Fruit fly (Drosophila melanogaster) whole organism, embryonic: ENCODE results near the gene CG5521.

ENCODE experiments used
- B-H1 ChIP-seq: fragments of 200-800 bp; sonication (Bioruptor generic); IDR thresholded peaks from 3 replicates; pipeline ENCODE4 v1.3.6; 2022; ENCODE audit warnings: missing biosample characterization, missing genetic modification characterization
- CG10147 ChIP-seq: fragments of 200-800 bp; sonication (Bioruptor generic); optimal IDR thresholded peaks from 2 replicates; lab custom pipeline; 2019; ENCODE audit warnings: missing biosample characterization, mild to moderate bottlenecking, missing genetic modification characterization, moderate library complexity
- CG10959 ChIP-seq: fragments of 200-800 bp; sonication (Bioruptor generic); IDR thresholded peaks from 2 replicates; pipeline ENCODE4 v1.3.6; 2022; ENCODE audit warnings: missing biosample characterization, missing genetic modification characterization
- CG11456 ChIP-seq: fragments of 200-800 bp; sonication (Bioruptor generic); IDR thresholded peaks from 3 replicates; pipeline ENCODE4 v1.3.6; 2022; ENCODE audit warnings: missing biosample characterization, missing genetic modification characterization
- CG1233 ChIP-seq: fragments of 200-800 bp; sonication (Bioruptor generic); optimal IDR thresholded peaks from 4 replicates; lab custom pipeline; 2018; ENCODE audit warnings: missing biosample characterization, mild to moderate bottlenecking, missing genetic modification characterization
- CG14965 ChIP-seq: fragments of 200-800 bp; sonication (Bioruptor generic); optimal IDR thresholded peaks from 2 replicates; lab custom pipeline; 2016; ENCODE audit warnings: missing biosample characterization, missing genetic modification characterization, borderline replicate concordance
- CG16813 ChIP-seq: fragments of 200-800 bp; sonication (Bioruptor generic); IDR thresholded peaks from 3 replicates; pipeline ENCODE4 v1.3.6; 2022; ENCODE audit warnings: missing biosample characterization, missing genetic modification characterization; ENCODE audit not compliant: partially characterized antibody
- CG18011 ChIP-seq: fragments of 200-800 bp; sonication (Bioruptor generic); optimal IDR thresholded peaks from 2 replicates; lab custom pipeline; 2017; ENCODE audit warnings: missing biosample characterization, missing genetic modification characterization, mild to moderate bottlenecking, moderate library complexity, missing genotype
- CG18262 ChIP-seq: fragments of 200-800 bp; optimal IDR thresholded peaks from 3 replicates; lab custom pipeline; 2019; ENCODE audit warnings: missing biosample characterization, mild to moderate bottlenecking, missing genetic modification characterization, moderate library complexity
- CG3163 ChIP-seq: fragments of 200-800 bp; sonication (Bioruptor generic); optimal IDR thresholded peaks from 3 replicates; lab custom pipeline; 2016; ENCODE audit warnings: missing biosample characterization, missing genetic modification characterization
- CG3726 ChIP-seq: fragments of 200-800 bp; sonication (Bioruptor generic); IDR thresholded peaks from 3 replicates; pipeline ENCODE4, ENCODE4 v1.3.6; 2022; ENCODE audit warnings: missing biosample characterization, missing genetic modification characterization
- CG3838 ChIP-seq: fragments of 200-800 bp; sonication (Bioruptor generic); optimal IDR thresholded peaks from 3 replicates; lab custom pipeline; 2016; ENCODE audit warnings: missing biosample characterization, missing genetic modification characterization
- CG5245 ChIP-seq: fragments of 200-800 bp; sonication (Bioruptor generic); optimal IDR thresholded peaks from 3 replicates; lab custom pipeline; 2016; ENCODE audit warnings: missing biosample characterization, missing genetic modification characterization
- CG6272 ChIP-seq: fragments of 200-800 bp; sonication (Bioruptor generic); IDR thresholded peaks from 2 replicates; pipeline ENCODE4 v1.3.6; 2022; ENCODE audit warnings: missing biosample characterization, missing genetic modification characterization
- CG8765 ChIP-seq: fragments of 200-800 bp; sonication (Bioruptor generic); IDR thresholded peaks from 2 replicates; pipeline ENCODE4 v1.3.6; 2022; ENCODE audit warnings: missing biosample characterization, missing genetic modification characterization
- CG9437 ChIP-seq: fragments of 200-800 bp; sonication (Bioruptor generic); optimal IDR thresholded peaks from 2 replicates; lab custom pipeline; 2018; ENCODE audit warnings: missing biosample characterization, mild to moderate bottlenecking, missing genetic modification characterization
- CG9932 ChIP-seq: fragments of 200-800 bp; sonication (Bioruptor generic); IDR thresholded peaks from 2 replicates; pipeline ENCODE4 v1.3.6; 2022; ENCODE audit warnings: missing biosample characterization, missing genetic modification characterization
- D19A ChIP-seq: fragments of 200-800 bp; optimal IDR thresholded peaks from 3 replicates; lab custom pipeline; 2019; ENCODE audit warnings: missing biosample characterization, mild to moderate bottlenecking, missing genetic modification characterization, moderate library complexity
- Dad ChIP-seq: fragments of 200-800 bp; sonication (Bioruptor generic); optimal IDR thresholded peaks from 3 replicates; lab custom pipeline; 2016; ENCODE audit warnings: missing biosample characterization, missing genetic modification characterization
- Dfd ChIP-seq, 2 experiments: fragments of >200 bp; optimal IDR thresholded peaks; 2 replicates each; lab custom pipeline; 2017; ENCODE audit warnings: missing biosample characterization in 2 of 2, missing genetic modification characterization in 2 of 2
- Dip3 ChIP-seq: fragments of 200-800 bp; sonication (Bioruptor generic); optimal IDR thresholded peaks from 3 replicates; lab custom pipeline; 2016; ENCODE audit warnings: missing biosample characterization, missing genetic modification characterization
- Doc2 ChIP-seq: fragments of 200-800 bp; sonication (Bioruptor generic); IDR thresholded peaks from 2 replicates; pipeline ENCODE4 v1.3.6; 2022; ENCODE audit warnings: missing biosample characterization, missing genetic modification characterization
- E2f2 ChIP-seq: fragments of 200-800 bp; sonication (Bioruptor generic); IDR thresholded peaks from 2 replicates; pipeline ENCODE4 v1.3.6; 2022; ENCODE audit warnings: missing biosample characterization, missing genetic modification characterization
- Hr3 ChIP-seq: fragments of 200-800 bp; sonication (Bioruptor generic); optimal IDR thresholded peaks from 3 replicates; lab custom pipeline; 2016; ENCODE audit warnings: missing biosample characterization, missing genetic modification characterization
- Hr78 ChIP-seq, 2 experiments: fragments of 200-800 bp in 1 of 2; fragments of >200 bp in 1 of 2; sonication (Bioruptor generic) in 1 of 2; optimal IDR thresholded peaks; 2 replicates each; lab custom pipeline; 2017 to 2019; ENCODE audit warnings: missing biosample characterization in 2 of 2, missing genetic modification characterization in 2 of 2, mild to moderate bottlenecking in 1 of 2, moderate library complexity in 1 of 2
- NC2α ChIP-seq: fragments of 200-800 bp; sonication (Bioruptor generic); optimal IDR thresholded peaks from 2 replicates; lab custom pipeline; 2016; ENCODE audit warnings: missing biosample characterization, missing genetic modification characterization
- Sox100B ChIP-seq: fragments of 200-800 bp; sonication (Bioruptor generic); optimal IDR thresholded peaks from 3 replicates; lab custom pipeline; 2018; ENCODE audit warnings: missing biosample characterization, mild to moderate bottlenecking, missing genetic modification characterization
- Trl ChIP-seq, 3 experiments: fragments of >200 bp in 2 of 3; fragments of 200-800 bp in 1 of 3; sonication (Bioruptor generic) in 1 of 3; optimal IDR thresholded peaks; 2 replicates in 1 of 3; 3 replicates in 2 of 3; lab custom pipeline; 2016 to 2017; ENCODE audit warnings: missing biosample characterization in 1 of 3, missing genetic modification characterization in 1 of 3
- al ChIP-seq: fragments of 200-800 bp; sonication (Bioruptor generic); IDR thresholded peaks from 2 replicates; pipeline ENCODE4 v1.3.6; 2022; ENCODE audit warnings: missing biosample characterization, missing genetic modification characterization
- bigmax ChIP-seq: fragments of 200-800 bp; sonication (Bioruptor generic); optimal IDR thresholded peaks from 2 replicates; lab custom pipeline; 2018; ENCODE audit warnings: missing biosample characterization, mild to moderate bottlenecking, missing genetic modification characterization
- cato ChIP-seq: fragments of 200-800 bp; sonication (Bioruptor generic); optimal IDR thresholded peaks from 2 replicates; lab custom pipeline; 2016; ENCODE audit warnings: missing biosample characterization, missing genetic modification characterization, borderline replicate concordance
- disco-r ChIP-seq: fragments of 200-800 bp; sonication (Bioruptor generic); optimal IDR thresholded peaks from 2 replicates; lab custom pipeline; 2016; ENCODE audit warnings: missing biosample characterization, missing genetic modification characterization
- hkb ChIP-seq, 2 experiments: fragments of 200-800 bp in 1 of 2; fragments of >200 bp in 1 of 2; sonication (Bioruptor generic) in 1 of 2; IDR thresholded peaks in 1 of 2; optimal IDR thresholded peaks in 1 of 2; 2 replicates each; pipeline versions ENCODE4 v1.3.6 to Lab custom; 2017 to 2022; ENCODE audit warnings: missing biosample characterization in 1 of 2, missing genetic modification characterization in 1 of 2
- jumu ChIP-seq: fragments of 200-800 bp; sonication (Bioruptor generic); optimal IDR thresholded peaks from 3 replicates; lab custom pipeline; 2016; ENCODE audit warnings: missing biosample characterization, missing genetic modification characterization
- kni ChIP-seq: fragments of 200-800 bp; sonication (Bioruptor generic); optimal IDR thresholded peaks from 3 replicates; lab custom pipeline; 2017; ENCODE audit warnings: mild to moderate bottlenecking, missing biosample characterization, missing genetic modification reagents, missing genetic modification characterization
- pb ChIP-seq: fragments of 200-800 bp; sonication (Bioruptor generic); optimal IDR thresholded peaks from 3 replicates; lab custom pipeline; 2016; ENCODE audit warnings: missing biosample characterization, missing genetic modification characterization
- pzg ChIP-seq: fragments of 200-800 bp; sonication (Bioruptor generic); optimal IDR thresholded peaks from 3 replicates; lab custom pipeline; 2018; ENCODE audit warnings: missing biosample characterization, mild to moderate bottlenecking, missing genetic modification characterization, moderate library complexity
- row ChIP-seq: fragments of 200-800 bp; sonication (Bioruptor generic); IDR thresholded peaks from 3 replicates; pipeline ENCODE4 v1.3.6; 2022; ENCODE audit warnings: missing biosample characterization, missing genetic modification characterization
- scrt ChIP-seq: fragments of 200-800 bp; sonication (Bioruptor generic); optimal IDR thresholded peaks from 2 replicates; lab custom pipeline; 2018; ENCODE audit warnings: missing biosample characterization, mild to moderate bottlenecking, missing genetic modification characterization, moderate library complexity
- sens ChIP-seq: fragments of 200-800 bp; sonication (Bioruptor generic); peaks from one replicate; lab custom pipeline; 2016; ENCODE audit warnings: missing biosample characterization, missing genetic modification characterization
- seq ChIP-seq: fragments of 200-800 bp; sonication (Bioruptor generic); IDR thresholded peaks from 2 replicates; pipeline ENCODE4 v1.3.6; 2022; ENCODE audit warnings: missing biosample characterization, missing genetic modification characterization
- shn ChIP-seq: fragments of 200-800 bp; sonication (Bioruptor generic); optimal IDR thresholded peaks from 3 replicates; lab custom pipeline; 2016; ENCODE audit warnings: missing biosample characterization, missing genetic modification characterization
- sisA ChIP-seq: fragments of 200-800 bp; sonication (Bioruptor generic); IDR thresholded peaks from 2 replicates; pipeline ENCODE4 v1.3.6; 2022; ENCODE audit warnings: missing biosample characterization, missing genetic modification characterization
- slou ChIP-seq: fragments of 200-800 bp; sonication (Bioruptor generic); optimal IDR thresholded peaks from 3 replicates; lab custom pipeline; 2016; ENCODE audit warnings: missing biosample characterization, missing genetic modification characterization
- sob ChIP-seq: fragments of 200-800 bp; sonication (Bioruptor generic); IDR thresholded peaks from 2 replicates; pipeline ENCODE4 v1.3.6; 2022; ENCODE audit warnings: missing biosample characterization, missing genetic modification characterization
- sqz ChIP-seq: fragments of 200-800 bp; sonication (Bioruptor generic); optimal IDR thresholded peaks from 3 replicates; lab custom pipeline; 2018; ENCODE audit warnings: missing biosample characterization, mild to moderate bottlenecking, missing genetic modification characterization
- sr ChIP-seq: fragments of 200-800 bp; sonication (Bioruptor generic); IDR thresholded peaks from 3 replicates; pipeline ENCODE4 v1.3.6; 2022; ENCODE audit warnings: missing biosample characterization, missing genetic modification characterization
- sug ChIP-seq: fragments of 200-800 bp; optimal IDR thresholded peaks from 2 replicates; lab custom pipeline; 2019; ENCODE audit warnings: missing biosample characterization, mild to moderate bottlenecking, missing genetic modification characterization, moderate library complexity
- wek ChIP-seq: fragments of 200-800 bp; sonication (Bioruptor generic); optimal IDR thresholded peaks from 3 replicates; lab custom pipeline; 2018; ENCODE audit warnings: missing biosample characterization, mild to moderate bottlenecking, missing genetic modification characterization, moderate library complexity
- yki ChIP-seq: fragments of >200 bp; optimal IDR thresholded peaks from 3 replicates; lab custom pipeline; 2018

Gene CG5521

DNA sequence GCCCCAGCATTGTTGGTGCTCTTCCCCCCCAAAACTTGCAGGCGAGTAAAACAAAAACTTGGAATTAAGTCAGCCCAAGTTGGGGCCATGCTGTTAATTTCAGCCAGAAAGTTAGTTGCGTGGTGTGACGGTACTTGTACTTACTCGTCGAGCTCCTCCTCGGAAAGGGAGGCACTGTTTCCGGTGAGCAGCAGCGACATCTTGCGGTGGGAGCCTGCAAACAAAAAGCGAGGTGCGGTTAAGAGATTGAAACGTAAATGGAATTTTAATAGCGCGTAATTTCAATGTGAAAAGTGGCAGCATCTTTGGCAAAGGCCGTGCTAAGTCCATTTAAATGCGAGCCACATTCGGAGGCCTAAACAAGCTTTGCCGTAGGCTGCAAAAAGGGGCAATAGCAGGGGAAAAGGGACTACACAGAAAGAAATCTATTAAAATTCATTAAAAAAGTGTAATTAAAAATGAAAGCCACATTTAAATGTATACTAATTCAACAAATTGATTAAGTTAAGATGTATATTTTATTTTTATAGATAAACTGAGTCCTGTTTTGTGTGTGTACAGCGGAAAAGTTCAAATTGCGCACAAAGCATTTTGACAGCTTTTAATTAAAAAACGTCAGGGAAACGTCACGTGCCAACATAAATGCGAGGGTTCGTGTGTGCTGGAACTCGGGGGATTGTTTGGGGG is 10.2 kb upstream of the CG5521 start (continued):
- TF ChIP-seq CG3726 (GFP tag; lab: Robert Waterston, UW) = no peak
- TF ChIP-seq slou = no peak
- no peak for TF ChIP-seq CG16813 (GFP tag; lab: Robert Waterston, UW)
- TF ChIP-seq Doc2 (GFP tag; lab: Robert Waterston, UW) = no peak
- TF ChIP-seq pb (GFP tag; lab: Kevin White, UChicago) = peak; percentile 25
- TF ChIP-seq Sox100B (GFP tag; lab: Kevin White, UChicago) = no peak
- TF ChIP-seq pzg (GFP tag; lab: Kevin White, UChicago) = no peak
- peak; percentile 62 for TF ChIP-seq sens
- peak; percentile 21; the same call in 1 of the 3 replicates for TF ChIP-seq row
- no peak for TF ChIP-seq jumu (GFP tag; lab: Kevin White, UChicago)
- 0 out of 2 replicates have a peak, but pooled peaks have one; percentile 20 for TF ChIP-seq seq (GFP tag; lab: Robert Waterston, UW)
- TF ChIP-seq CG1233 (GFP tag; lab: Kevin White, UChicago) = peak; percentile 21
- TF ChIP-seq Dad (GFP tag; lab: Kevin White, UChicago) = no peak
- no peak for TF ChIP-seq sr (GFP tag; lab: Robert Waterston, UW)
- TF ChIP-seq Dip3 (GFP tag; lab: Kevin White, UChicago) = no peak
- TF ChIP-seq CG18262 (tag; lab: Kevin White, UChicago) = no peak
- no peak for TF ChIP-seq yki
- peak; percentile 25 for TF ChIP-seq hkb (optimal IDR thresholded peaks at IDR 0.05; lab: Kevin White, UChicago)
- no peak for TF ChIP-seq hkb (GFP tag; IDR thresholded peaks at IDR 0.05; lab: Robert Waterston, UW)
- TF ChIP-seq CG9932 = no peak
- TF ChIP-seq CG10147 (GFP tag; lab: Kevin White, UChicago) = no peak
- TF ChIP-seq sisA (GFP tag; lab: Robert Waterston, UW) = 0 out of 2 replicates have a peak, but pooled peaks have one; percentile 16
- no peak for TF ChIP-seq D19A (tag; lab: Kevin White, UChicago)
- no peak for TF ChIP-seq CG18011 (GFP tag; lab: Kevin White, UChicago)
- TF ChIP-seq kni = no peak
- TF ChIP-seq CG10959 (GFP tag; lab: Robert Waterston, UW) = no peak
- no peak for TF ChIP-seq sob (GFP tag; lab: Robert Waterston, UW)
- TF ChIP-seq CG6272 (GFP tag; lab: Robert Waterston, UW) = 0 out of 2 replicates have a peak, but pooled peaks have one; percentile 11
- TF ChIP-seq CG5245 = no peak
- peak; percentile 12 for TF ChIP-seq sqz (GFP tag; lab: Kevin White, UChicago)
- no peak for TF ChIP-seq disco-r
- no peak for TF ChIP-seq NC2α
- no peak for TF ChIP-seq shn (GFP tag; lab: Kevin White, UChicago)
- TF ChIP-seq sug (tag; lab: Kevin White, UChicago) = no peak
- no peak for TF ChIP-seq B-H1
- TF ChIP-seq Hr3 (GFP tag; lab: Kevin White, UChicago) = no peak
- no peak for TF ChIP-seq al (GFP tag; lab: Robert Waterston, UW)
- TF ChIP-seq CG8765 (GFP tag; lab: Robert Waterston, UW) = peak; percentile 10; the same call in 1 of the 2 replicates
- TF ChIP-seq CG3163 (GFP tag; lab: Kevin White, UChicago) = no peak
- TF ChIP-seq Hr78 (GFP tag; optimal IDR thresholded peaks at IDR 0.05; lab: Kevin White, UChicago) = no peak
- TF ChIP-seq Dfd (GFP tag; optimal IDR thresholded peaks at IDR 0.05; lab: Kevin White, UChicago) = no peak
- no peak for TF ChIP-seq Trl (optimal IDR thresholded peaks at IDR 0.05; lab: Kevin White, UChicago)
- TF ChIP-seq Trl (GFP tag; optimal IDR thresholded peaks at IDR 0.05; lab: Kevin White, UChicago) = no peak
- TF ChIP-seq bigmax (GFP tag; lab: Kevin White, UChicago) = no peak
- peak; percentile 21; the same call in 1 of the 2 replicates for TF ChIP-seq E2f2 (GFP tag; lab: Robert Waterston, UW)
- no peak for TF ChIP-seq CG3838 (GFP tag; lab: Kevin White, UChicago)
- TF ChIP-seq CG11456 (GFP tag; lab: Robert Waterston, UW) = 0 out of 3 replicates have a peak, but pooled peaks have one; percentile 45
- peak; percentile 73 for TF ChIP-seq CG14965
- no peak for TF ChIP-seq scrt (GFP tag; lab: Kevin White, UChicago)
- TF ChIP-seq wek = peak; percentile 9
- TF ChIP-seq cato (GFP tag; lab: Kevin White, UChicago) = no peak
- TF ChIP-seq CG9437 = peak; percentile 6
